Fruit fly (Drosophila melanogaster) whole organism, embryonic: ENCODE results near the gene AANATL7.

Source experiments
- ATbp ChIP-seq: fragments of 200-800 bp; sonication (Bioruptor generic); optimal IDR thresholded peaks from 2 replicates; lab custom pipeline; 2017; ENCODE audit warnings: missing biosample characterization, mild to moderate bottlenecking, missing genetic modification characterization, missing genetic modification reagents
- Adf1 ChIP-seq: fragments of 200-800 bp; sonication (Bioruptor generic); IDR thresholded peaks from 2 replicates; pipeline ENCODE4 v1.3.6; 2022; ENCODE audit warnings: missing biosample characterization, missing genetic modification characterization
- CG12071 ChIP-seq: fragments of 200-800 bp; sonication (Bioruptor generic); optimal IDR thresholded peaks from 3 replicates; lab custom pipeline; 2018; ENCODE audit warnings: missing biosample characterization, mild to moderate bottlenecking, missing genetic modification characterization
- CG12236 ChIP-seq: fragments of 200-800 bp; sonication (Bioruptor generic); optimal IDR thresholded peaks from 2 replicates; lab custom pipeline; 2016; ENCODE audit warnings: missing biosample characterization, missing genetic modification characterization
- CG14965 ChIP-seq: fragments of 200-800 bp; sonication (Bioruptor generic); optimal IDR thresholded peaks from 2 replicates; lab custom pipeline; 2016; ENCODE audit warnings: missing biosample characterization, missing genetic modification characterization, borderline replicate concordance
- CG16815 ChIP-seq: fragments of 200-800 bp; sonication (Bioruptor generic); optimal IDR thresholded peaks from 3 replicates; lab custom pipeline; 2017; ENCODE audit warnings: missing biosample characterization, mild to moderate bottlenecking, missing genetic modification characterization
- CG1792 ChIP-seq: fragments of 200-800 bp; sonication (Bioruptor generic); optimal IDR thresholded peaks from 2 replicates; lab custom pipeline; 2016; ENCODE audit warnings: missing biosample characterization, missing genetic modification characterization
- CG3407 ChIP-seq: fragments of 200-800 bp; sonication (Bioruptor generic); optimal IDR thresholded peaks from 2 replicates; lab custom pipeline; 2018; ENCODE audit warnings: missing biosample characterization, mild to moderate bottlenecking, missing genetic modification characterization
- CG34422 ChIP-seq: fragments of 200-800 bp; sonication (Bioruptor generic); IDR thresholded peaks from 3 replicates; pipeline ENCODE4 v1.3.6; 2022; ENCODE audit warnings: missing biosample characterization, missing genetic modification characterization
- CG4854 ChIP-seq: fragments of 200-800 bp; sonication (Bioruptor generic); optimal IDR thresholded peaks from 2 replicates; lab custom pipeline; 2016; ENCODE audit warnings: missing biosample characterization, missing genetic modification characterization, inconsistent platforms
- CG6791 ChIP-seq: fragments of 200-800 bp; sonication (Bioruptor generic); IDR thresholded peaks from 3 replicates; pipeline ENCODE4 v1.3.6; 2022; ENCODE audit warnings: missing biosample characterization, missing genetic modification characterization; ENCODE audit not compliant: partially characterized antibody
- CG7357 ChIP-seq: fragments of 200-800 bp; sonication (Bioruptor generic); IDR thresholded peaks from 3 replicates; pipeline ENCODE4 v1.3.6; 2022; ENCODE audit warnings: missing biosample characterization, missing genetic modification characterization
- CG7786 ChIP-seq: fragments of 200-800 bp; sonication (Bioruptor generic); optimal IDR thresholded peaks from 2 replicates; lab custom pipeline; 2016; ENCODE audit warnings: missing biosample characterization, missing genetic modification characterization
- CG8089 ChIP-seq: fragments of 200-800 bp; sonication (Bioruptor generic); optimal IDR thresholded peaks from 3 replicates; lab custom pipeline; 2016; ENCODE audit warnings: missing biosample characterization, missing genetic modification characterization
- CrebB ChIP-seq: fragments of 200-800 bp; sonication (Bioruptor generic); optimal IDR thresholded peaks from 3 replicates; lab custom pipeline; 2018; ENCODE audit warnings: missing biosample characterization, mild to moderate bottlenecking, missing genetic modification characterization
- D19B ChIP-seq: fragments of 200-800 bp; sonication (Bioruptor generic); optimal IDR thresholded peaks from 2 replicates; lab custom pipeline; 2017; ENCODE audit warnings: missing biosample characterization, mild to moderate bottlenecking, missing genetic modification characterization
- Dref ChIP-seq: fragments of 200-800 bp; sonication (Bioruptor generic); IDR thresholded peaks from 2 replicates; pipeline ENCODE4 v1.3.6; 2022; ENCODE audit warnings: missing biosample characterization, missing genetic modification characterization
- HLH4C ChIP-seq: fragments of 200-800 bp; sonication (Bioruptor generic); IDR thresholded peaks from 3 replicates; pipeline ENCODE4 v1.3.6; 2022; ENCODE audit warnings: missing biosample characterization, missing genetic modification characterization; ENCODE audit not compliant: partially characterized antibody
- HmgD ChIP-seq: fragments of 200-800 bp; sonication (Bioruptor generic); optimal IDR thresholded peaks from 3 replicates; lab custom pipeline; 2016; ENCODE audit warnings: missing biosample characterization, missing genetic modification characterization
- Lim3 ChIP-seq: fragments of 200-800 bp; sonication (Bioruptor generic); IDR thresholded peaks from 2 replicates; pipeline ENCODE4 v1.3.6; 2022; ENCODE audit warnings: missing biosample characterization, missing genetic modification characterization
- MESR4 ChIP-seq: fragments of 200-800 bp; sonication (Bioruptor generic); optimal IDR thresholded peaks from 2 replicates; lab custom pipeline; 2018; ENCODE audit warnings: missing biosample characterization, mild to moderate bottlenecking, missing genetic modification characterization, moderate library complexity
- Meics ChIP-seq: fragments of 200-800 bp; sonication (Bioruptor generic); optimal IDR thresholded peaks from 2 replicates; lab custom pipeline; 2017; ENCODE audit warnings: missing biosample characterization, mild to moderate bottlenecking, missing genetic modification characterization
- Oli ChIP-seq: fragments of 200-800 bp; sonication (Bioruptor generic); optimal IDR thresholded peaks from 2 replicates; lab custom pipeline; 2018; ENCODE audit warnings: missing biosample characterization, mild to moderate bottlenecking, missing genetic modification characterization, moderate library complexity
- Spps ChIP-seq: fragments of 200-800 bp; sonication (Bioruptor generic); optimal IDR thresholded peaks from 2 replicates; lab custom pipeline; 2018; ENCODE audit warnings: missing biosample characterization, mild to moderate bottlenecking, missing genetic modification characterization
- Sry-β ChIP-seq: fragments of 200-800 bp; sonication (Bioruptor generic); optimal IDR thresholded peaks from 2 replicates; lab custom pipeline; 2018; ENCODE audit warnings: missing biosample characterization, mild to moderate bottlenecking, missing genetic modification characterization, moderate library complexity
- Ssrp ChIP-seq: fragments of 200-800 bp; sonication (Bioruptor generic); optimal IDR thresholded peaks from 2 replicates; lab custom pipeline; 2018; ENCODE audit warnings: missing biosample characterization, mild to moderate bottlenecking, missing genetic modification characterization, moderate library complexity
- TFAM ChIP-seq: fragments of 200-800 bp; sonication (Bioruptor generic); optimal IDR thresholded peaks from 2 replicates; lab custom pipeline; 2017; ENCODE audit warnings: missing biosample characterization, missing genetic modification characterization, inconsistent platforms
- Vsx1 ChIP-seq: fragments of 200-800 bp; sonication (Bioruptor generic); optimal IDR thresholded peaks from 2 replicates; lab custom pipeline; 2017; ENCODE audit warnings: missing biosample characterization, mild to moderate bottlenecking, missing genetic modification characterization, missing genetic modification reagents
- Xrp1 ChIP-seq: fragments of 200-800 bp; sonication (Bioruptor generic); IDR thresholded peaks from 2 replicates; pipeline ENCODE4 v1.3.6; 2022; ENCODE audit warnings: missing biosample characterization, missing genetic modification characterization
- YL-1 ChIP-seq: fragments of 200-800 bp; sonication (Bioruptor generic); optimal IDR thresholded peaks from 3 replicates; lab custom pipeline; 2017; ENCODE audit warnings: missing biosample characterization, mild to moderate bottlenecking, missing genetic modification characterization
- aop ChIP-seq: fragments of 200-800 bp; sonication (Bioruptor generic); IDR thresholded peaks from 2 replicates; pipeline ENCODE4 v1.3.6; 2022; ENCODE audit warnings: missing biosample characterization, missing genetic modification characterization
- ap ChIP-seq: fragments of 200-800 bp; sonication (Bioruptor generic); IDR thresholded peaks from 2 replicates; pipeline ENCODE4 v1.3.6; 2022; ENCODE audit warnings: missing biosample characterization, missing genetic modification characterization
- chn ChIP-seq: fragments of 200-800 bp; sonication (Bioruptor generic); optimal IDR thresholded peaks from 2 replicates; lab custom pipeline; 2016; ENCODE audit warnings: missing biosample characterization, missing genetic modification characterization
- esg ChIP-seq: fragments of 200-800 bp; sonication (Bioruptor generic); conservative IDR thresholded peaks from 2 replicates; pipeline ENCODE4 v1.3.6; 2022; ENCODE audit warnings: missing biosample characterization, missing genetic modification characterization
- eyg ChIP-seq: fragments of 200-800 bp; sonication (Bioruptor generic); optimal IDR thresholded peaks from 3 replicates; lab custom pipeline; 2016; ENCODE audit warnings: missing biosample characterization, missing genetic modification characterization
- gem ChIP-seq: fragments of 200-800 bp; sonication (Bioruptor generic); optimal IDR thresholded peaks from 2 replicates; lab custom pipeline; 2019; ENCODE audit warnings: missing biosample characterization, mild to moderate bottlenecking, missing genetic modification characterization, moderate library complexity
- kay ChIP-seq: fragments of 200-800 bp; sonication (Bioruptor generic); optimal IDR thresholded peaks from 2 replicates; lab custom pipeline; 2016; ENCODE audit warnings: missing biosample characterization, missing genetic modification characterization
- klu ChIP-seq: fragments of 200-800 bp; sonication (Bioruptor generic); IDR thresholded peaks from 2 replicates; pipeline ENCODE4 v1.3.6; 2022; ENCODE audit warnings: missing biosample characterization, missing genetic modification characterization
- onecut ChIP-seq: fragments of 200-800 bp; sonication (Bioruptor generic); IDR thresholded peaks from 2 replicates; pipeline ENCODE4 v1.3.6; 2022; ENCODE audit warnings: missing biosample characterization, missing genetic modification characterization
- prd ChIP-seq, 3 experiments: fragments of >200 bp in 2 of 3; fragments of 200-800 bp in 1 of 3; sonication (Bioruptor generic) in 1 of 3; optimal IDR thresholded peaks in 2 of 3; IDR thresholded peaks in 1 of 3; 2 replicates in 2 of 3; 3 replicates in 1 of 3; pipeline versions ENCODE4 v1.3.6 to Lab custom; 2017 to 2022; ENCODE audit warnings: missing biosample characterization in 1 of 3, missing genetic modification characterization in 1 of 3
- pros ChIP-seq: fragments of 200-800 bp; sonication (Bioruptor generic); optimal IDR thresholded peaks from 3 replicates; lab custom pipeline; 2019; ENCODE audit warnings: missing biosample characterization, mild to moderate bottlenecking, missing genetic modification characterization, moderate library complexity
- rib ChIP-seq: fragments of 200-800 bp; sonication (Bioruptor generic); IDR thresholded peaks from 2 replicates; pipeline ENCODE4 v1.3.6; 2022; ENCODE audit warnings: missing biosample characterization, missing genetic modification characterization
- sug ChIP-seq: fragments of 200-800 bp; optimal IDR thresholded peaks from 2 replicates; lab custom pipeline; 2019; ENCODE audit warnings: missing biosample characterization, mild to moderate bottlenecking, missing genetic modification characterization, moderate library complexity
- tap ChIP-seq: fragments of 200-800 bp; optimal IDR thresholded peaks from 3 replicates; lab custom pipeline; 2019; ENCODE audit warnings: missing biosample characterization, mild to moderate bottlenecking, missing genetic modification characterization, moderate library complexity
- tgo ChIP-seq: fragments of 200-800 bp; sonication (Bioruptor generic); IDR thresholded peaks from 3 replicates; pipeline ENCODE4 v1.3.6; 2022; ENCODE audit warnings: missing biosample characterization, missing genetic modification characterization
- tna ChIP-seq: fragments of 200-800 bp; sonication (Bioruptor generic); IDR thresholded peaks from 2 replicates; pipeline ENCODE4 v1.3.6; 2022; ENCODE audit warnings: missing biosample characterization, missing genetic modification characterization; ENCODE audit not compliant: partially characterized antibody
- twi ChIP-seq: fragments of 200-800 bp; optimal IDR thresholded peaks from 2 replicates; lab custom pipeline; 2019; ENCODE audit warnings: missing biosample characterization, mild to moderate bottlenecking, missing genetic modification characterization, moderate library complexity
- wor ChIP-seq: fragments of 200-800 bp; sonication (Bioruptor generic); IDR thresholded peaks from 2 replicates; pipeline ENCODE4 v1.3.6; 2022; ENCODE audit warnings: missing biosample characterization, missing genetic modification characterization
- yki ChIP-seq: fragments of >200 bp; optimal IDR thresholded peaks from 3 replicates; lab custom pipeline; 2018

Gene AANATL7

DNA sequence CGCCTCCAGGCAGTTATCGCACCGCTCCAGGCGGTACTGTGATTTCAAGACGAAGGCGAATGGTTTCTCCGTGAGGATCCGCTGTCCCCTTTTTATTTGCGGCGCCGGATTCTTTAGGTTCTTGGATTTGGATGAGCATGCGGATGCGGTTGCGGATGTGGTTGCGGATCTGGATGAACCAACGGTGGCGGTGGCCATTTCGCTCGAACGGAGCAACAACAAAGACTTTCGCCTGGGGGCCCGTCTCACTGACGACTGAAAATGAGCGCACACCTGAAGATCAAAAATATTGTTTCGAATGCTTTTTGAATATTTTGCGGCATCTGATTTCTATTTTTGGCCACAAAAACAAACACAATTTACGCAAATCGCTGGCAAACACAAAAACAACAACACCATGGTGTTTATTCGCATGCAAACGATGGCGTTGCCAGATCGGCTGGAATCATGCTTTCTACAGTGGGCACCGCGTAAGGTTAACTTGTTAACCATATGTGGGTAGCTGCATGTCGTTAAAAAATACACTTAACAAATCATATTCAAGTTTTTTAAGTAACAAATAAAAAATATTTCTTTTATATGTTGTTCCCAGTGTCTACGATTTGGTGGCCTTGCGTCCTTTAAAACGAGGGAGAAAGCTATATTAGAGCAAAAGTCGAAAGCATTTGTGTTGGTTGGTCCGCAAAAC lies 27.9 kb downstream of the AANATL7 start, which contains the start of gene Smyd3 (continued):
- TF ChIP-seq tgo (peak; percentile 85), CG34422 (peak; percentile 84), CG4854 (peak; percentile 77), Ssrp (tag; lab: Kevin White, UChicago) (peak; percentile 60), TFAM (GFP tag; lab: Kevin White, UChicago) (no peak), chn (GFP tag; lab: Kevin White, UChicago) (peak; percentile 76), MESR4 (GFP tag; lab: Kevin White, UChicago) (peak; percentile 68), tna (no peak), CG6791 (GFP tag; lab: Robert Waterston, UW) (no peak), Oli (tag; lab: Kevin White, UChicago) (peak; percentile 69), prd (optimal IDR thresholded peaks at IDR 0.05; lab: Kevin White, UChicago) (no peak), prd (GFP tag; IDR thresholded peaks at IDR 0.05; lab: Robert Waterston, UW) (peak; percentile 86), aop (no peak), Sry-β (no peak), ap (GFP tag; lab: Robert Waterston, UW) (peak; percentile 72), wor (GFP tag; lab: Robert Waterston, UW) (peak; percentile 48), gem (tag; lab: Kevin White, UChicago) (no peak), rib (GFP tag; lab: Robert Waterston, UW) (peak; percentile 79), CG12236 (GFP tag; lab: Kevin White, UChicago) (no peak), CG1792 (GFP tag; lab: Kevin White, UChicago) (peak; percentile 46), HmgD (no peak), D19B (no peak), esg (GFP tag; lab: Robert Waterston, UW) (peak; percentile 74), CG12071 (peak; percentile 53), Adf1 (GFP tag; lab: Robert Waterston, UW) (peak; percentile 29; the same call in 1 of the 2 replicates), kay (GFP tag; lab: Kevin White, UChicago) (peak; percentile 44), HLH4C (GFP tag; lab: Robert Waterston, UW) (no peak), eyg (peak; percentile 62), tap (tag; lab: Kevin White, UChicago) (no peak), sug (tag; lab: Kevin White, UChicago) (peak; percentile 54), Dref (GFP tag; lab: Robert Waterston, UW) (0 out of 2 replicates have a peak, but pooled peaks have one; percentile 26), CG3407 (no peak), Lim3 (GFP tag; lab: Robert Waterston, UW) (no peak), CG7786 (GFP tag; lab: Kevin White, UChicago) (peak; percentile 58), ATbp (GFP tag; lab: Kevin White, UChicago) (peak; percentile 62), CG14965 (GFP tag; lab: Kevin White, UChicago) (no peak), onecut (GFP tag; lab: Robert Waterston, UW) (peak; percentile 55), pros (no peak), yki (lab: Kevin White, UChicago) (no peak), CG8089 (GFP tag; lab: Kevin White, UChicago) (peak; percentile 32), CG16815 (peak; percentile 55), Meics (GFP tag; lab: Kevin White, UChicago) (peak; percentile 81), klu (GFP tag; lab: Robert Waterston, UW) (peak; percentile 42; the same call in 1 of the 2 replicates), Spps (tag; lab: Kevin White, UChicago) (peak; percentile 40), twi (tag; lab: Kevin White, UChicago) (peak; percentile 28), YL-1 (GFP tag; lab: Kevin White, UChicago) (peak; percentile 64), CG7357 (peak; percentile 56; the same call in 1 of the 3 replicates), CrebB (peak; percentile 58), Vsx1 (GFP tag; lab: Kevin White, UChicago) (no peak), Xrp1 (GFP tag; lab: Robert Waterston, UW) (peak; percentile 88)
